Fruit fly (Drosophila melanogaster): Measurements from ENCODE around the gene lds.

dm6 chr3R:7902313-7902872 lies 17.8 kb upstream of the lds start, which contains the start of gene mRpS9:
- no peak for TF ChIP-seq CTCF (optimal IDR thresholded peaks at IDR 0.05)
- no peak for TF ChIP-seq CG8478 (optimal IDR thresholded peaks at IDR 0.05)
